Fruit fly (Drosophila melanogaster): ENCODE measurements around the gene Bet3.

dm6 chr3L:9438858-9439257, 3.2 kb downstream of the Bet3 start:
- TF ChIP-seq kay (GFP tag; ENCODE audit: borderline replicate concordance) = no peak
- TF ChIP-seq pad (GFP tag; optimal IDR thresholded peaks at IDR 0.05) = no peak
- TF ChIP-seq Clk (GFP tag; optimal IDR thresholded peaks at IDR 0.05) = no peak
- TF ChIP-seq Hr96 (GFP tag; optimal IDR thresholded peaks at IDR 0.05) = no peak
- no peak for TF ChIP-seq CG12768 (GFP tag; optimal IDR thresholded peaks at IDR 0.05)
- TF ChIP-seq cnc (optimal IDR thresholded peaks at IDR 0.05) = no peak
- no peak for TF ChIP-seq CG7101 (tag; optimal IDR thresholded peaks at IDR 0.05)
- no peak for TF ChIP-seq Mnt (GFP tag; optimal IDR thresholded peaks at IDR 0.05)
- no peak for TF ChIP-seq CG1620 (GFP tag; optimal IDR thresholded peaks at IDR 0.05)
- TF ChIP-seq CG14711 (tag; optimal IDR thresholded peaks at IDR 0.05) = no peak
- TF ChIP-seq tj (GFP tag; optimal IDR thresholded peaks at IDR 0.05) = no peak
- no peak for TF ChIP-seq ovo (GFP tag; optimal IDR thresholded peaks at IDR 0.05)

Data from whole organism, adult.